Worm (Caenorhabditis elegans) whole organism, L2 larva: Measurements from ENCODE around the gene rpac-40.

Experiments used
- egl-27 ChIP-seq: sonication (generic microtip); optimal IDR thresholded peaks from 3 replicates; lab custom pipeline; 2017; ENCODE audit warnings: missing biosample characterization, missing genetic modification reagents, missing genetic modification characterization
- mab-5 ChIP-seq: fragments of 150-350 bp; optimal IDR thresholded peaks from 2 replicates; lab custom pipeline; 2014; ENCODE audit warnings: missing biosample characterization, missing genetic modification characterization
- nhr-77 ChIP-seq: fragments of 150-350 bp; optimal IDR thresholded peaks from 2 replicates; lab custom pipeline; 2014; ENCODE audit warnings: missing biosample characterization, missing genetic modification characterization
- unc-39 ChIP-seq: fragments of 150-350 bp; optimal IDR thresholded peaks from 2 replicates; lab custom pipeline; 2014; ENCODE audit warnings: missing biosample characterization, missing genetic modification characterization

ce11 chrV:4204421-4204820, 5.1 kb downstream of the rpac-40 start, which contains the start of gene H43I07.1:
- TF ChIP-seq nhr-77 (tag; lab: Kevin White, UChicago) (no peak), mab-5 (tag; lab: Kevin White, UChicago) (no peak), unc-39 (tag; lab: Kevin White, UChicago) (no peak), egl-27 (tag; lab: Kevin White, UChicago) (no peak)
